Worm (Caenorhabditis elegans) whole organism, L4 larva: ENCODE measurements around the gene rfp-1.

Experiments
- D1046.2 ChIP-seq: fragments of 200-800 bp; sonication (Bioruptor generic); IDR thresholded peaks from 2 replicates; pipeline ENCODE4 v1.3.6; 2022; ENCODE audit warnings: missing genetic modification characterization, missing compliant biosample characterization
- F26F4.8 ChIP-seq: fragments of 200-800 bp; sonication (Bioruptor generic); conservative IDR thresholded peaks from 2 replicates; pipeline ENCODE4 v1.3.6; 2022; ENCODE audit warnings: missing genetic modification characterization, missing compliant biosample characterization
- F37D6.2 ChIP-seq: sonication (generic microtip); optimal IDR thresholded peaks from 2 replicates; lab custom pipeline; 2016; ENCODE audit warnings: mild to moderate bottlenecking, missing genetic modification characterization, missing compliant biosample characterization
- F44E2.7 ChIP-seq: fragments of 200-800 bp; sonication (Bioruptor generic); IDR thresholded peaks from 2 replicates; pipeline ENCODE4 v2.1.2; 2022; ENCODE audit warnings: missing genetic modification characterization, missing compliant biosample characterization
- Y48G9A.11 ChIP-seq: fragments of 200-800 bp; sonication (Bioruptor generic); IDR thresholded peaks from 2 replicates; pipeline ENCODE4 v1.3.6; 2022; ENCODE audit warnings: missing genetic modification reagents, missing genetic modification characterization, missing compliant biosample characterization
- Y75B8A.6 ChIP-seq: fragments of 200-800 bp; sonication (Bioruptor generic); IDR thresholded peaks from 2 replicates; pipeline ENCODE4 v1.3.6; 2022; ENCODE audit warnings: missing genetic modification reagents, missing genetic modification characterization, missing compliant biosample characterization
- aly-2 ChIP-seq: sonication (generic microtip); optimal IDR thresholded peaks from 2 replicates; lab custom pipeline; 2018; ENCODE audit warnings: missing biosample characterization, missing genetic modification characterization
- ama-1 ChIP-seq: fragments of 150-350 bp; optimal IDR thresholded peaks from 2 replicates; lab custom pipeline; 2014; ENCODE audit warnings: inconsistent platforms, mixed read lengths
- ceh-20 ChIP-seq: fragments of 200-800 bp; sonication (Bioruptor generic); IDR thresholded peaks from 2 replicates; pipeline ENCODE4 v1.3.6; 2022; ENCODE audit warnings: missing genetic modification reagents, missing genetic modification characterization, missing compliant biosample characterization
- ceh-82 ChIP-seq: sonication (generic microtip); optimal IDR thresholded peaks from 2 replicates; lab custom pipeline; 2017; ENCODE audit warnings: missing biosample characterization, missing genetic modification characterization
- cey-2 ChIP-seq: sonication (generic microtip); optimal IDR thresholded peaks from 3 replicates; lab custom pipeline; 2017; ENCODE audit warnings: missing genetic modification characterization, mild to moderate bottlenecking, missing compliant biosample characterization, antibody characterized with exemption, borderline replicate concordance; ENCODE audit not compliant: insufficient read depth
- ctbp-1 ChIP-seq: fragments of 200-800 bp; sonication (Bioruptor generic); IDR thresholded peaks from 2 replicates; pipeline ENCODE4 v1.3.6; 2022; ENCODE audit warnings: missing genetic modification reagents, missing genetic modification characterization, missing compliant biosample characterization
- daf-12 ChIP-seq: fragments of 150-350 bp; optimal IDR thresholded peaks from 2 replicates; lab custom pipeline; 2014; ENCODE audit warnings: missing biosample characterization, missing genetic modification reagents, missing genetic modification characterization
- daf-16 ChIP-seq, 3 experiments: sonication (generic microtip); optimal IDR thresholded peaks; 2 replicates each; lab custom pipeline; 2016 to 2017; ENCODE audit warnings: missing genetic modification characterization in 3 of 3, missing genetic modification reagents in 3 of 3, mild to moderate bottlenecking in 2 of 3, missing compliant biosample characterization in 2 of 3, missing biosample characterization in 1 of 3, moderate library complexity in 1 of 3
- daf-8 ChIP-seq: fragments of 200-800 bp; sonication (Bioruptor generic); IDR thresholded peaks from 2 replicates; pipeline ENCODE4 v1.3.6; 2022; ENCODE audit warnings: missing genetic modification characterization, missing compliant biosample characterization
- dmd-6 ChIP-seq: fragments of 200-800 bp; sonication (Bioruptor generic); IDR thresholded peaks from 2 replicates; pipeline ENCODE4 v1.3.6; 2022; ENCODE audit warnings: missing genetic modification reagents, missing genetic modification characterization, missing compliant biosample characterization
- dmd-8 ChIP-seq: fragments of 200-800 bp; sonication (Bioruptor generic); IDR thresholded peaks from 2 replicates; pipeline ENCODE4 v1.3.6; 2022; ENCODE audit warnings: missing genetic modification characterization, missing compliant biosample characterization
- dmd-9 ChIP-seq: fragments of 200-800 bp; sonication (Bioruptor generic); IDR thresholded peaks from 2 replicates; pipeline ENCODE4 v1.3.6; 2022; ENCODE audit warnings: missing genetic modification reagents, missing genetic modification characterization, missing compliant biosample characterization
- dpl-1 ChIP-seq: fragments of 150-350 bp; optimal IDR thresholded peaks from 2 replicates; lab custom pipeline; 2014; ENCODE audit warnings: missing biosample characterization, missing genetic modification reagents, missing genetic modification characterization
- duxl-1 ChIP-seq: sonication (generic microtip); optimal IDR thresholded peaks from 2 replicates; lab custom pipeline; 2016; ENCODE audit warnings: mild to moderate bottlenecking, missing genetic modification characterization, moderate library complexity, missing compliant biosample characterization; ENCODE audit not compliant: poor library complexity
- egl-27 ChIP-seq: sonication (generic microtip); optimal IDR thresholded peaks from 3 replicates; lab custom pipeline; 2017; ENCODE audit warnings: missing biosample characterization, missing genetic modification reagents, missing genetic modification characterization
- egl-43 ChIP-seq: fragments of 200-800 bp; sonication (Bioruptor generic); IDR thresholded peaks from 2 replicates; pipeline ENCODE4 v1.3.6; 2022; ENCODE audit warnings: missing genetic modification reagents, missing genetic modification characterization, missing compliant biosample characterization
- fos-1 ChIP-seq: fragments of 150-350 bp; optimal IDR thresholded peaks from 2 replicates; lab custom pipeline; 2014; ENCODE audit warnings: missing biosample characterization, missing genetic modification characterization
- hif-1 ChIP-seq, 2 experiments: sonication (generic microtip); optimal IDR thresholded peaks; 2 replicates each; lab custom pipeline; 2016 to 2017; ENCODE audit warnings: missing compliant biosample characterization in 2 of 2, missing genetic modification characterization in 2 of 2, missing genetic modification reagents in 2 of 2, missing genotype in 2 of 2, mild to moderate bottlenecking in 1 of 2
- hlh-30 ChIP-seq: sonication (generic microtip); optimal IDR thresholded peaks from 2 replicates; lab custom pipeline; 2017; ENCODE audit warnings: antibody characterized with exemption, mild to moderate bottlenecking, missing genetic modification characterization, missing compliant biosample characterization; ENCODE audit not compliant: insufficient read depth
- hmg-1.1 ChIP-seq: fragments of 200-800 bp; sonication (Bioruptor generic); IDR thresholded peaks from 2 replicates; pipeline ENCODE4 v1.3.6; 2022; ENCODE audit warnings: missing genetic modification reagents, missing genetic modification characterization, missing compliant biosample characterization
- lim-7 ChIP-seq: fragments of 200-800 bp; sonication (Bioruptor generic); IDR thresholded peaks from 2 replicates; pipeline ENCODE4 v1.3.6; 2022; ENCODE audit warnings: missing genetic modification characterization, missing compliant biosample characterization
- lin-1 ChIP-seq: fragments of 200-800 bp; sonication (Bioruptor generic); IDR thresholded peaks from 2 replicates; pipeline ENCODE4 v1.3.6; 2022; ENCODE audit warnings: missing genetic modification reagents, missing genetic modification characterization, missing compliant biosample characterization
- lin-13 ChIP-seq: fragments of 150-350 bp; optimal IDR thresholded peaks from 2 replicates; lab custom pipeline; 2014; ENCODE audit warnings: missing biosample characterization, missing genetic modification reagents, missing genetic modification characterization
- lin-29 ChIP-seq: fragments of 200-800 bp; sonication (Bioruptor generic); IDR thresholded peaks from 2 replicates; pipeline ENCODE4 v1.3.6; 2022; ENCODE audit warnings: missing genetic modification reagents, missing genetic modification characterization, missing compliant biosample characterization
- lin-39 ChIP-seq: fragments of 150-350 bp; optimal IDR thresholded peaks from 2 replicates; lab custom pipeline; 2014; ENCODE audit warnings: missing biosample characterization, missing genetic modification reagents, missing genetic modification characterization
- lsy-2 ChIP-seq, 2 experiments: fragments of 150-350 bp in 1 of 2; sonication (generic microtip) in 1 of 2; optimal IDR thresholded peaks; 2 replicates each; lab custom pipeline; 2014 to 2017; ENCODE audit warnings: missing biosample characterization in 2 of 2, missing genetic modification characterization in 2 of 2
- mep-1 ChIP-seq: fragments of 150-350 bp; sonication (generic microtip); optimal IDR thresholded peaks from 3 replicates; lab custom pipeline; 2014; ENCODE audit warnings: missing biosample characterization, missing genetic modification characterization
- mxl-2 ChIP-seq: fragments of 200-800 bp; sonication (Bioruptor generic); conservative IDR thresholded peaks from 2 replicates; pipeline ENCODE4 v1.3.6; 2022; ENCODE audit warnings: missing genetic modification reagents, missing genetic modification characterization, missing compliant biosample characterization
- nhr-10 ChIP-seq: fragments of 150-350 bp; optimal IDR thresholded peaks from 2 replicates; lab custom pipeline; 2014; ENCODE audit warnings: missing biosample characterization, missing genetic modification characterization
- nhr-102 ChIP-seq: sonication (generic microtip); optimal IDR thresholded peaks from 2 replicates; lab custom pipeline; 2016; ENCODE audit warnings: mild to moderate bottlenecking, missing genetic modification characterization, moderate library complexity, missing compliant biosample characterization
- nhr-25 ChIP-seq: sonication (generic microtip); optimal IDR thresholded peaks from 2 replicates; lab custom pipeline; 2017; ENCODE audit warnings: missing genetic modification characterization, mild to moderate bottlenecking, missing compliant biosample characterization, antibody characterized with exemption, moderate library complexity, borderline replicate concordance; ENCODE audit not compliant: insufficient read depth
- nhr-42 ChIP-seq: fragments of 200-800 bp; sonication (Bioruptor generic); IDR thresholded peaks from 2 replicates; pipeline ENCODE4 v1.3.6; 2022; ENCODE audit warnings: missing genetic modification characterization, missing compliant biosample characterization
- nhr-48 ChIP-seq: sonication (generic microtip); optimal IDR thresholded peaks from 2 replicates; lab custom pipeline; 2016; ENCODE audit warnings: mild to moderate bottlenecking, missing genetic modification characterization, missing compliant biosample characterization
- nhr-6 ChIP-seq: fragments of 150-350 bp; optimal IDR thresholded peaks from 2 replicates; lab custom pipeline; 2014; ENCODE audit warnings: missing biosample characterization, missing genetic modification characterization
- pqm-1 ChIP-seq: sonication (generic microtip); optimal IDR thresholded peaks from 2 replicates; lab custom pipeline; 2017; ENCODE audit warnings: missing biosample characterization, missing genetic modification characterization
- set-16 ChIP-seq: fragments of 200-800 bp; sonication (Bioruptor generic); IDR thresholded peaks from 2 replicates; pipeline ENCODE4 v1.3.6; 2022; ENCODE audit warnings: missing genetic modification reagents, missing genetic modification characterization, missing compliant biosample characterization
- snpc-4 ChIP-seq: fragments of 150-350 bp; optimal IDR thresholded peaks from 2 replicates; lab custom pipeline; 2014; ENCODE audit warnings: missing biosample characterization, missing genetic modification characterization
- spr-1 ChIP-seq: sonication (generic microtip); optimal IDR thresholded peaks from 2 replicates; lab custom pipeline; 2016; ENCODE audit warnings: mild to moderate bottlenecking, missing genetic modification characterization, missing compliant biosample characterization
- spr-3 ChIP-seq: fragments of 200-800 bp; sonication (Bioruptor generic); optimal IDR thresholded peaks from 2 replicates; lab custom pipeline; 2018; ENCODE audit warnings: mild to moderate bottlenecking, missing genetic modification characterization, missing compliant biosample characterization
- tag-97 ChIP-seq: fragments of 200-800 bp; sonication (Bioruptor generic); IDR thresholded peaks from 2 replicates; pipeline ENCODE4 v1.3.6; 2022; ENCODE audit warnings: missing genetic modification characterization, missing compliant biosample characterization
- tra-1 ChIP-seq: fragments of 200-800 bp; sonication (Bioruptor generic); IDR thresholded peaks from 2 replicates; pipeline ENCODE4 v1.3.6; 2022; ENCODE audit warnings: missing genetic modification reagents, missing genetic modification characterization, missing compliant biosample characterization
- unc-130 ChIP-seq: sonication (generic microtip); optimal IDR thresholded peaks from 2 replicates; lab custom pipeline; 2016; ENCODE audit warnings: missing genetic modification reagents, missing genetic modification characterization, missing compliant biosample characterization
- vab-7 ChIP-seq: fragments of 200-800 bp; sonication (Bioruptor generic); IDR thresholded peaks from 2 replicates; pipeline ENCODE4 v1.3.6; 2022; ENCODE audit warnings: missing genetic modification reagents, missing genetic modification characterization, missing compliant biosample characterization
- zfp-2 ChIP-seq: sonication (generic microtip); optimal IDR thresholded peaks from 2 replicates; lab custom pipeline; 2016; ENCODE audit warnings: mild to moderate bottlenecking, missing genetic modification characterization, missing compliant biosample characterization
- ztf-11 ChIP-seq: fragments of 150-350 bp; optimal IDR thresholded peaks from 2 replicates; lab custom pipeline; 2014; ENCODE audit warnings: missing biosample characterization, missing genetic modification characterization

rfp-1 gene

DNA sequence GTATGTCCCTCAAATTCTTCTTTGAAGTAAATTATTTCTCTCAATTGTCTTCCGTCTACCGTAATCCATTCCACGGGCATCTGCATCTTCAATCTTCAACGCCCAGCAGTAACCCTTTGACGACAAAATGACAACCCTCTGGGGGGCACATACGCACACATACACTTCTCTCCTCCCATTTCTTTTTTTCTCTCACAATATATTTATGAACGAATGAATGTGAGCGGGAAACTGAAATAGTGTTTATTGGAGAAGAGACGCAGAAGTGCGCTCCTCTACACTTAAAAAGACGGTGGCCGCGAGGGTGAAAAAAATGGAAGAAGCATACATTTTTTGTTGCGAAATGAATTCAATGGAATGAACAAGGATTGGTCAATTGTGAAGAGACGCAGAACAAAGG, 53.6 kb downstream of the rfp-1 start (continued):
- TF ChIP-seq nhr-25 (tag; lab: Kevin White, UChicago) (peak; percentile 1), lin-39 (tag; lab: Kevin White, UChicago) (no peak), cey-2 (tag; lab: Kevin White, UChicago) (no peak), hif-1 (tag; optimal IDR thresholded peaks at IDR 0.05; lab: Kevin White, UChicago) (peak in 1 of 2 experiments; percentile 67), Y75B8A.6 (GFP tag; lab: Robert Waterston, UW) (no peak), daf-16 (GFP tag; optimal IDR thresholded peaks at IDR 0.05; lab: Kevin White, UChicago) (no peak), daf-16 (tag; optimal IDR thresholded peaks at IDR 0.05; lab: Kevin White, UChicago) (peak; percentile 84), duxl-1 (no peak), D1046.2 (peak; percentile 26; the same call in 1 of the 2 replicates), nhr-48 (tag; lab: Kevin White, UChicago) (no peak), set-16 (no peak), Y48G9A.11 (GFP tag; lab: Robert Waterston, UW) (no peak), daf-8 (no peak), dpl-1 (GFP tag; lab: Kevin White, UChicago) (peak; percentile 62), ama-1 (lab: Kevin White, UChicago) (peak; percentile 28), spr-1 (peak; percentile 39), dmd-8 (no peak), lin-29 (GFP tag; lab: Robert Waterston, UW) (no peak), aly-2 (tag; lab: Kevin White, UChicago) (no peak), tra-1 (GFP tag; lab: Robert Waterston, UW) (no peak), F37D6.2 (tag; lab: Kevin White, UChicago) (no peak), nhr-10 (tag; lab: Kevin White, UChicago) (no peak), egl-27 (tag; lab: Kevin White, UChicago) (no peak), nhr-42 (GFP tag; lab: Robert Waterston, UW) (no peak), hmg-1.1 (peak; percentile 81), fos-1 (tag; lab: Kevin White, UChicago) (no peak), vab-7 (GFP tag; lab: Robert Waterston, UW) (no peak), unc-130 (GFP tag; lab: Kevin White, UChicago) (no peak), ztf-11 (tag; lab: Kevin White, UChicago) (no peak), dmd-9 (0 out of 2 replicates have a peak, but pooled peaks have one; percentile 8), lsy-2 (tag; optimal IDR thresholded peaks at IDR 0.05; lab: Kevin White, UChicago) (peak; percentile 66 to 95), hlh-30 (tag; lab: Kevin White, UChicago) (peak; percentile 80), F26F4.8 (GFP tag; lab: Robert Waterston, UW) (no peak), ceh-20 (peak; percentile 26; the same call in 1 of the 2 replicates), mep-1 (peak; percentile 93), mxl-2 (no peak), dmd-6 (GFP tag; lab: Robert Waterston, UW) (peak; percentile 52; the same call in 1 of the 2 replicates), lin-1 (0 out of 2 replicates have a peak, but pooled peaks have one; percentile 35), ctbp-1 (0 out of 2 replicates have a peak, but pooled peaks have one; percentile 45), zfp-2 (tag; lab: Kevin White, UChicago) (no peak), ceh-82 (no peak), lim-7 (GFP tag; lab: Robert Waterston, UW) (no peak; the same call in 1 of the 2 replicates), egl-43 (GFP tag; lab: Robert Waterston, UW) (no peak), tag-97 (GFP tag; lab: Robert Waterston, UW) (no peak), spr-3 (GFP tag; lab: Kevin White, UChicago) (no peak), nhr-6 (tag; lab: Kevin White, UChicago) (no peak), snpc-4 (tag; lab: Kevin White, UChicago) (no peak), F44E2.7 (no peak), nhr-102 (tag; lab: Kevin White, UChicago) (peak; percentile 29), daf-12 (tag; lab: Kevin White, UChicago) (no peak), pqm-1 (tag; lab: Kevin White, UChicago) (peak; percentile 61), lin-13 (GFP tag; lab: Kevin White, UChicago) (peak; percentile 35)
